Fruit fly (Drosophila melanogaster) S2 (cell line): ENCODE measurements around the gene nuf.

Experiments
- CG8478 ChIP-seq: fragments of >200 bp; optimal IDR thresholded peaks from 2 replicates; lab custom pipeline; 2018
- CTCF ChIP-seq, 2 experiments: fragments of >200 bp; optimal IDR thresholded peaks; 2 replicates each; lab custom pipeline; 2018

DNA sequence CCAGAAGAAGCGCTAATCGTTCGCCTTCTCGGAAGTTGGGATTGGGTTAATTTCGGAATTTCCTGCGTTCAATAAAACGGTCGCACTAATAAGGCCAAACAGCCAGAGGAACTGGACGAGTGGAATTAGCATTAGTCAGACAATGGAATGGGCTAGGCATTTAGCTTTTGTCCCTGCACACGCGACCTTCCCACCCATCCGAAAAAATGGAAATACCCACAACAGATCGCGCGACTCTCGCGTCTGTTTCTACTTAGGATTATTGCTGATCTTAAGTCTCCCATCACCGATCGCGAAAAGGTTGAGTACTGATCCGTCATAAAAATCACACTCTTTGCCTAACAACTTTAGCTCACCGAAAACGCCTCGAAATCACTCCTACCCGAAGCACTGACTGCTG lies 37.0 kb upstream of the nuf start:
- TF ChIP-seq CTCF (optimal IDR thresholded peaks at IDR 0.05; lab: Kevin White, UChicago), result no peak
- no peak for TF ChIP-seq CG8478
